Worm (Caenorhabditis elegans) whole organism, early embryonic: ENCODE results near the gene dnj-16.

ENCODE experiments used
- B0310.2 ChIP-seq: sonication (generic microtip); optimal IDR thresholded peaks from 2 replicates; lab custom pipeline; 2016; ENCODE audit warnings: mild to moderate bottlenecking, missing genetic modification characterization, missing compliant biosample characterization
- F13C5.2 ChIP-seq: sonication (generic microtip); optimal IDR thresholded peaks from 2 replicates; lab custom pipeline; 2017; ENCODE audit warnings: mild to moderate bottlenecking, missing genetic modification characterization, inconsistent platforms, missing compliant biosample characterization
- aly-1 ChIP-seq: sonication (generic microtip); optimal IDR thresholded peaks from 2 replicates; lab custom pipeline; 2016; ENCODE audit warnings: missing genetic modification characterization, missing compliant biosample characterization
- ama-1 ChIP-seq: fragments of 150-350 bp; optimal IDR thresholded peaks from 2 replicates; lab custom pipeline; 2014
- ceh-13 ChIP-seq: fragments of 200-800 bp; sonication (Bioruptor generic); optimal IDR thresholded peaks from 2 replicates; lab custom pipeline; 2018; ENCODE audit warnings: mild to moderate bottlenecking, missing genetic modification characterization, missing compliant biosample characterization
- ceh-36 ChIP-seq: sonication (generic microtip); optimal IDR thresholded peaks from 2 replicates; lab custom pipeline; 2016; ENCODE audit warnings: missing genetic modification characterization, inconsistent platforms, missing compliant biosample characterization
- ets-7 ChIP-seq: sonication (generic microtip); optimal IDR thresholded peaks from 2 replicates; lab custom pipeline; 2016; ENCODE audit warnings: missing genotype, missing genetic modification characterization, missing compliant biosample characterization
- flt-1 ChIP-seq: fragments of 200-800 bp; sonication (Bioruptor generic); IDR thresholded peaks from 2 replicates; pipeline ENCODE4 v1.3.6; 2022; ENCODE audit warnings: missing genetic modification characterization, missing compliant biosample characterization
- hmbx-1 ChIP-seq: sonication (generic microtip); optimal IDR thresholded peaks from 2 replicates; lab custom pipeline; 2016; ENCODE audit warnings: mild to moderate bottlenecking, missing genetic modification characterization, missing compliant biosample characterization
- hmg-4 ChIP-seq: fragments of 200-800 bp; sonication (Bioruptor generic); optimal IDR thresholded peaks from 2 replicates; lab custom pipeline; 2018; ENCODE audit warnings: mild to moderate bottlenecking, missing genetic modification characterization, missing compliant biosample characterization
- hnd-1 ChIP-seq: sonication (generic microtip); optimal IDR thresholded peaks from 2 replicates; lab custom pipeline; 2016; ENCODE audit warnings: missing genetic modification characterization, missing compliant biosample characterization
- pes-1 ChIP-seq: fragments of 200-800 bp; sonication (Bioruptor generic); IDR thresholded peaks from 2 replicates; pipeline ENCODE4 v1.3.6; 2022; ENCODE audit warnings: missing genetic modification reagents, missing genetic modification characterization, missing compliant biosample characterization
- scrt-1 ChIP-seq: fragments of 200-800 bp; sonication (Bioruptor generic); IDR thresholded peaks from 2 replicates; pipeline ENCODE4 v1.3.6; 2022; ENCODE audit warnings: missing genetic modification characterization, missing compliant biosample characterization
- sea-1 ChIP-seq: fragments of 200-800 bp; sonication (Bioruptor generic); conservative IDR thresholded peaks from 2 replicates; pipeline ENCODE4 v1.3.6; 2022; ENCODE audit warnings: missing genetic modification characterization, missing compliant biosample characterization
- tbx-11 ChIP-seq: fragments of 200-800 bp; sonication (Bioruptor generic); IDR thresholded peaks from 2 replicates; pipeline ENCODE4 v1.3.6; 2022; ENCODE audit warnings: missing genetic modification characterization, missing compliant biosample characterization
- tbx-37 ChIP-seq: fragments of 200-800 bp; sonication (Bioruptor generic); conservative IDR thresholded peaks from 2 replicates; pipeline ENCODE4 v1.3.6; 2022; ENCODE audit warnings: missing genetic modification reagents, missing genetic modification characterization, missing compliant biosample characterization
- tra-4 ChIP-seq: sonication (generic microtip); optimal IDR thresholded peaks from 2 replicates; lab custom pipeline; 2017; ENCODE audit warnings: missing genetic modification characterization, missing compliant biosample characterization

Gene dnj-16

DNA sequence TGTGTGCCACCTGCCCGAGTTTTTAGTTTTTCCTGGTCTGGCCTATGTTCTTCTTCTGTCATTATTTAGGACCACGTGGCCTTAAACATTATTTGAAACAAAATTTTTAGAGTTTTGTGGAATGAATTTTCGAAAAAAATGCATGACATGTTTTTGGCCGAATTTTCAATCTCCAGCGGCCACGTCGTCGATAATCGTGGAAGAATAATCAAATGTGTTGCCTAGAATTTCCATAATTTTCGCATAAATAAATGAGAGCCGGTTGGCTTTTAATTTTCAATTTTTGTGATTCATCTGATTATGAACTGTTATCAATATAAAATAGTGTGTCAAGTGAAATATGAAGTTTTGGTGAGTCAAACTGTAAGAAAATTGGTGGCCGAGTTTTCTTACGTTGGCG, 30.0 kb upstream of the dnj-16 start, which contains the start of gene C01G12.16:
TSS of gene C01G12.16 (plus strand) at position 301 of the 400 bp plus-strand sequence.
- TF ChIP-seq scrt-1 (GFP tag; lab: Robert Waterston, UW), result no peak
- TF ChIP-seq hnd-1 (tag; lab: Kevin White, UChicago), result no peak
- no peak for TF ChIP-seq ets-7 (tag; lab: Kevin White, UChicago)
- TF ChIP-seq tra-4, result no peak
- TF ChIP-seq flt-1 (GFP tag; lab: Robert Waterston, UW), result no peak
- no peak for TF ChIP-seq ama-1
- TF ChIP-seq hmbx-1 (tag; lab: Kevin White, UChicago), result no peak
- no peak for TF ChIP-seq sea-1 (GFP tag; lab: Robert Waterston, UW)
- no peak for TF ChIP-seq aly-1 (tag; lab: Kevin White, UChicago)
- no peak for TF ChIP-seq ceh-13
- TF ChIP-seq F13C5.2 (tag; lab: Kevin White, UChicago), result no peak
- no peak for TF ChIP-seq B0310.2 (tag; lab: Kevin White, UChicago)
- TF ChIP-seq hmg-4 (GFP tag; lab: Kevin White, UChicago), result no peak
- TF ChIP-seq tbx-11 (GFP tag; lab: Robert Waterston, UW), result no peak
- no peak for TF ChIP-seq ceh-36 (tag; lab: Kevin White, UChicago)

DNA sequence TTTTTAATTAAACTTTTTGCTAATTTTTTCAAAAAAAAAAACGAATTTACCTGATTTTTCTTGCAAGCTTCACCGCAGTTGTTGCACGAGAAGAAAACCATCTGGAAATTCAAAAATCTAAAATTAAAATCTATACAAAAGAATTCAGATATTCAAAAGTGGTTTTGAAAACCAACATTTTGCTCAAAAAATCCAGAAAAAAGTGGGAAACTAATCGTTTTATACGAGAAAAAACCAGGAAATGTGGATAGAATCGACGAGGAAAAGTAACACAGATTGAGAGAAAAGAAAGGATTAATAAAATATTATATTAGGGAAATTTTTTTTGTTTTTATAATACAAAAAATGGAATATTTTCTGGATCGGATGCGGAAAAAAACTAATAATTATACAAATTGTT, 26.9 kb upstream of the dnj-16 start, which contains the start of gene C16C10.8:
TSS of gene C16C10.8 (minus strand) at position 101 of the 400 bp plus-strand sequence.
- TF ChIP-seq F13C5.2 (tag; lab: Kevin White, UChicago) (no peak), ama-1 (no peak), pes-1 (GFP tag; lab: Robert Waterston, UW) (no peak), sea-1 (GFP tag; lab: Robert Waterston, UW) (no peak), hmg-4 (GFP tag; lab: Kevin White, UChicago) (no peak), ceh-13 (no peak), flt-1 (GFP tag; lab: Robert Waterston, UW) (no peak), ceh-36 (tag; lab: Kevin White, UChicago) (no peak), hmbx-1 (tag; lab: Kevin White, UChicago) (no peak), B0310.2 (tag; lab: Kevin White, UChicago) (no peak)

DNA sequence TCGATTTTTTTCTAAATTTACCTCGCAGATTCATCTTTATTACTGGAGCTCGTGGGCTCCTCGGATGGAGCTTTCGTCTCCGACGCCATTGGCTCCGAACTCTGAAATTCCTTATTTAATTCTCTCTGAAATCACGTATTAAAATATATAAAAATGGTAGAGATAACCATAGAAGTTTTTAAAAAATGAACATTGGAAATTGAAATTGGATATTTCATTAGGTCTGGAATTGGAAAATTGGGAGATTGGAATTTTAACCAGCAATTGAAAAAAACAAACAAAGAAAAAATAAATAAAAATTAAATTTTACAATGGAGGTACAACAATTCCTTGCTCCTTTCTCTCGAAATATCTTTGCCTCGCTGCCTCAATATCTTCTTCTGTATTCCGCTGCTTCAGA, 24.2 kb upstream of the dnj-16 start, which contains the start of gene rnf-5:
TSS of gene rnf-5 (minus strand) at position 101 of the 400 bp plus-strand sequence.
- TF ChIP-seq ceh-36 (tag; lab: Kevin White, UChicago) (no peak), pes-1 (GFP tag; lab: Robert Waterston, UW) (no peak), ceh-13 (no peak), tbx-37 (no peak), scrt-1 (GFP tag; lab: Robert Waterston, UW) (no peak), hmg-4 (GFP tag; lab: Kevin White, UChicago) (no peak), ama-1 (no peak), aly-1 (tag; lab: Kevin White, UChicago) (no peak), B0310.2 (tag; lab: Kevin White, UChicago) (no peak), flt-1 (GFP tag; lab: Robert Waterston, UW) (no peak), hmbx-1 (tag; lab: Kevin White, UChicago) (no peak), sea-1 (GFP tag; lab: Robert Waterston, UW) (no peak), tra-4 (no peak), hnd-1 (tag; lab: Kevin White, UChicago) (no peak), ets-7 (tag; lab: Kevin White, UChicago) (no peak), F13C5.2 (tag; lab: Kevin White, UChicago) (no peak), tbx-11 (GFP tag; lab: Robert Waterston, UW) (no peak)

DNA sequence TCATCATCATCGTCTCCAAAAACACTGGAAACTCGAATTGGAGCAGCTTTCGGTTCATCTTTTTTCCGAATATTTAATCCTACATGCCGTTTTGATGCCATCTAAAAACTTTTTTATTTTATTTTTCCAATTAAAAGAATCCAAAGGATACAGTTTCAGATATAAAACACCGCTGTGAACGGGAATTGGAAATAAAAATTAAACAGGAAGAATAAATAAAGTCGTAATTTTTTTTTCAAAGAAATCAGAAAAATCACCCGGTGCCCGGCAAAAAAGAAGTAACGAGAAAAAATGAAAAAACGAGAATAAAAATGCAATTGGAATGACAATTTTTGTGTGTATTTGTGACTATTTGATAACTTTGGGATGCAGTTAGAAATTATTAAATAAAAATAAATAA, 22.3 kb upstream of the dnj-16 start, which contains the start of gene ccdc-55:
TSS of gene ccdc-55 (minus strand) at position 101 of the 400 bp plus-strand sequence.
- TF ChIP-seq pes-1 (GFP tag; lab: Robert Waterston, UW) (no peak), hmbx-1 (tag; lab: Kevin White, UChicago) (no peak), B0310.2 (tag; lab: Kevin White, UChicago) (no peak)

DNA sequence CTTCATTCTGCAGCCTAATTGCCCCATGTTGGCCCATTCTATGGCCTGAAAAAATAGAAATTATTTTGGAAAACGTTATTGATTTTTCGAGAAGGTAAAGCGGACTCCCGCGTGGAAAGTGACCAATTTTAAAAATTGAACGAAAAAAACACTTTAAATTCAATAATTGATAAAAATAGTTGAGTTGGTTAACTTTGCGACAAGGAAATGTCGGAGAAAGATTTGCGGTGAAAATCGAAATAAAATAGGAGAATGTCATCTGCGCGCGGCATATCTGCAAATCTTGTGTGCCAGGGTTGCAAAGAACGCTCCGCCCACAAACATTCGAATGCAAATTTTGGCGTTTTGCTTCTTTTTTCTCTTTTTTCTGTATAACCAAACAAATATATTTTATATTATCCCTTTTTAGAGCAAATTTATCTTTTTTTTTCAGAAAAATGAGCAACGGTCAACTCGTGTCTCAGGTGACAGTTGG, 20.0 kb upstream of the dnj-16 start, which contains the start of the genes rnf-121 and C16C10.4:
TSS of gene rnf-121 (minus strand) at position 51 of the 475 bp plus-strand sequence.
TSS of gene C16C10.4 (plus strand) at position 434 of the 475 bp plus-strand sequence.
- TF ChIP-seq hnd-1 (tag; lab: Kevin White, UChicago) (peak; percentile 80), scrt-1 (GFP tag; lab: Robert Waterston, UW) (peak; percentile 87), hmg-4 (GFP tag; lab: Kevin White, UChicago) (peak; percentile 97), tra-4 (peak; percentile 80), ets-7 (tag; lab: Kevin White, UChicago) (peak; percentile 75), sea-1 (GFP tag; lab: Robert Waterston, UW) (peak; percentile 93), pes-1 (GFP tag; lab: Robert Waterston, UW) (peak; percentile 91), B0310.2 (tag; lab: Kevin White, UChicago) (peak; percentile 82), F13C5.2 (tag; lab: Kevin White, UChicago) (peak; percentile 92), tbx-11 (GFP tag; lab: Robert Waterston, UW) (peak; percentile 92), flt-1 (GFP tag; lab: Robert Waterston, UW) (peak; percentile 83), ama-1 (no peak), ceh-13 (peak; percentile 93), tbx-37 (peak; percentile 82), hmbx-1 (tag; lab: Kevin White, UChicago) (peak; percentile 61), aly-1 (tag; lab: Kevin White, UChicago) (peak; percentile 77), ceh-36 (tag; lab: Kevin White, UChicago) (peak; percentile 93)

DNA sequence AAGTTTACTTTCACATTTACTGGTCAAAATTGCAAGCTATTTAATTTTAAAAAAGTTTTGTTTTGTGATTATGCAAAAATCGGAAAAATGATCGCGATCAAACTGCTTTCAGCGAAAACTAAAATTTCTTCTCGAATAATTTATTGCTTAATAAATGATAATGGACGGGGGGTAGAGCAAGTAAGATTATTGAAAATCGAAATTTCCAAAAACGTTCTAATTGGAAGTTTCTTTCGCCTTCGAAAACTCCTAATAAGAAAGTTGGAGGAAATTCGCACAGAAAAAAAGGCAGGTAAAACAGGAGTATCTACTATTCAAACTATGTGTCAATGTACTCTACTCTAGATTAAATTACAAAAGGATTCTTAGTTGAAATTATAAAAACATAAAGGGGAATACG, 18.7 kb upstream of the dnj-16 start:
- TF ChIP-seq F13C5.2 (tag; lab: Kevin White, UChicago) (no peak), pes-1 (GFP tag; lab: Robert Waterston, UW) (no peak), scrt-1 (GFP tag; lab: Robert Waterston, UW) (no peak), sea-1 (GFP tag; lab: Robert Waterston, UW) (no peak), ets-7 (tag; lab: Kevin White, UChicago) (no peak), flt-1 (GFP tag; lab: Robert Waterston, UW) (no peak), aly-1 (tag; lab: Kevin White, UChicago) (no peak), hnd-1 (tag; lab: Kevin White, UChicago) (no peak), ama-1 (no peak), B0310.2 (tag; lab: Kevin White, UChicago) (no peak), ceh-13 (no peak), hmg-4 (GFP tag; lab: Kevin White, UChicago) (no peak), tbx-37 (no peak), tbx-11 (GFP tag; lab: Robert Waterston, UW) (no peak), ceh-36 (tag; lab: Kevin White, UChicago) (no peak)
